Worm (Caenorhabditis elegans): Measurements from ENCODE around the gene srbc-16.

ce11 chrV:2185486-2185885 lies 3.6 kb downstream of the srbc-16 start:
- TF ChIP-seq W03F9.2 (tag; optimal IDR thresholded peaks at IDR 0.05): no peak
- TF ChIP-seq him-1 (tag; optimal IDR thresholded peaks at IDR 0.05): no peak

All from whole organism, L4/young adult.